Fruit fly (Drosophila melanogaster): ENCODE measurements around the gene lost.

Gene lost

DNA sequence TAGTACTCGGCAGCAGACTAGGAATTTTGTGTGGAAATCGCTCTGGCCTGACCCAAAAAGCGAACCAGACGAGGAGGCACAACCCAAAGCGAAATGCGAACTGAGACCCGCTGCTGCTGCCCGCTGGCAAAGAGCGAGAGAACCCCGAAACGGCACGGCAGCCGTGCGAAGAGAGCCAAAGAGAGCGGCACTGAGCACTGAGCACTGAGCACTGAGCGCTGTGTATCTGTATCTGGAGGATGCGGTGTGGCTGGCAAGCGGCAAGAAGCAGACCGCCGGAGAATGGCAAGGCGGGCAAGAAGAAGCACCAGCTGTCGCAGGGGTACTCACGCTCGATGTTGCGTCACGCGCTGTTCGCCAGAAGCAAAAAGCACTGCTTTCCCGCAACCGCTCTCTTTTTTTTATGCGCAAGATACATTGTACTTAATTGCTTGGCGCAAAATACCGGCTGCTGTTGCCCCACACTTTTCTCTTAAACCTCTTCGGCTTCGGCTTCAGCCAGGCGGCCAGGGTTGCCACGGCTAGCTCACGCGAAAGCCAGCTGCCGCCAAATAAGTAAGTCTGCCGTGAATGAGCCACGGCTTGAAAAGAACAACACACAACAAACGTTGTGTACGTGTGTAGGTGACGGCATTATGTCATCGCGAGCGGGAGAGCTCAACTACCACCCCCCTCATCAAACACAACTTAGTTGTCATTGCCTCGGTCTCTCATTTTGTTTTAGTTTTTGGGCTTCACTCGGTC, 50.5 kb downstream of the lost start (continued):
- no peak for TF ChIP-seq CG5245 (GFP tag; optimal IDR thresholded peaks at IDR 0.05)
- TF ChIP-seq CG11695 (GFP tag; IDR thresholded peaks at IDR 0.05), result peak; percentile 22; the same call in 1 of the 3 replicates
- TF ChIP-seq zen (tag; optimal IDR thresholded peaks at IDR 0.05), result peak; percentile 32
- no peak for TF ChIP-seq pum (GFP tag; optimal IDR thresholded peaks at IDR 0.05)
- TF ChIP-seq pb (GFP tag; optimal IDR thresholded peaks at IDR 0.05), result no peak
- TF ChIP-seq CG10321 (GFP tag; IDR thresholded peaks at IDR 0.05), result no peak
- TF ChIP-seq HLH3B (GFP tag; IDR thresholded peaks at IDR 0.05), result no peak
- TF ChIP-seq crc (GFP tag; optimal IDR thresholded peaks at IDR 0.05), result no peak
- TF ChIP-seq CG13123 (GFP tag; optimal IDR thresholded peaks at IDR 0.05), result no peak
- TF ChIP-seq Opbp (GFP tag; IDR thresholded peaks at IDR 0.05; ENCODE audit: partially characterized antibody), result peak; percentile 52; the same call in 1 of the 3 replicates
- TF ChIP-seq kni (GFP tag; optimal IDR thresholded peaks at IDR 0.05), result peak; percentile 91
- no peak for TF ChIP-seq CG1832 (GFP tag; optimal IDR thresholded peaks at IDR 0.05)
- TF ChIP-seq CG34422 (GFP tag; IDR thresholded peaks at IDR 0.05), result peak; percentile 75; the same call in 1 of the 3 replicates
- no peak for TF ChIP-seq ham (GFP tag; IDR thresholded peaks at IDR 0.05)
- TF ChIP-seq CG32767 (GFP tag; IDR thresholded peaks at IDR 0.05), result peak; percentile 95
- no peak for TF ChIP-seq CG3281 (GFP tag; optimal IDR thresholded peaks at IDR 0.05)
- peak; percentile 57 for TF ChIP-seq BEAF-32 (GFP tag; optimal IDR thresholded peaks at IDR 0.05)
- no peak for TF ChIP-seq CG18476 (GFP tag; optimal IDR thresholded peaks at IDR 0.05)
- peak; percentile 73 for TF ChIP-seq MBD-R2 (GFP tag; IDR thresholded peaks at IDR 0.05)
- no peak for TF ChIP-seq Camta (GFP tag; optimal IDR thresholded peaks at IDR 0.05)
- TF ChIP-seq bcd (GFP tag; optimal IDR thresholded peaks at IDR 0.05), result no peak
- TF ChIP-seq Elba2 (GFP tag; optimal IDR thresholded peaks at IDR 0.05), result no peak
- TF ChIP-seq CG12391 (tag; optimal IDR thresholded peaks at IDR 0.05), result no peak
- peak; percentile 91 for TF ChIP-seq YL-1 (GFP tag; optimal IDR thresholded peaks at IDR 0.05)
- peak; percentile 55; the same call in 1 of the 2 replicates for TF ChIP-seq ato (GFP tag; IDR thresholded peaks at IDR 0.05; ENCODE audit: partially characterized antibody)
- TF ChIP-seq CG18764 (GFP tag; optimal IDR thresholded peaks at IDR 0.05), result no peak
- TF ChIP-seq nmo (GFP tag; optimal IDR thresholded peaks at IDR 0.05), result no peak
- no peak for TF ChIP-seq CG18619 (GFP tag; optimal IDR thresholded peaks at IDR 0.05)
- no peak for TF ChIP-seq Oaz (GFP tag; IDR thresholded peaks at IDR 0.05)
- no peak for TF ChIP-seq wor (GFP tag; IDR thresholded peaks at IDR 0.05)
- no peak for TF ChIP-seq seq (GFP tag; IDR thresholded peaks at IDR 0.05)
- TF ChIP-seq btn (GFP tag; optimal IDR thresholded peaks at IDR 0.05), result no peak
- no peak for TF ChIP-seq insv (GFP tag; optimal IDR thresholded peaks at IDR 0.05)
- TF ChIP-seq CrebB (tag; optimal IDR thresholded peaks at IDR 0.05), result no peak
- TF ChIP-seq gce (GFP tag; IDR thresholded peaks at IDR 0.05), result peak; percentile 43; the same call in 1 of the 3 replicates
- TF ChIP-seq CG31441 (GFP tag; IDR thresholded peaks at IDR 0.05), result no peak
- no peak for TF ChIP-seq Stat92E (GFP tag; optimal IDR thresholded peaks at IDR 0.05)
- peak; percentile 7 for TF ChIP-seq chn (GFP tag; optimal IDR thresholded peaks at IDR 0.05)
- no peak for TF ChIP-seq CG7372 (GFP tag; IDR thresholded peaks at IDR 0.05)
- no peak for TF ChIP-seq Hmx (GFP tag; optimal IDR thresholded peaks at IDR 0.05)
- TF ChIP-seq CG2875 (GFP tag; optimal IDR thresholded peaks at IDR 0.05), result no peak
- no peak for TF ChIP-seq CTCF (GFP tag; optimal IDR thresholded peaks at IDR 0.05)
- TF ChIP-seq D19A (tag; optimal IDR thresholded peaks at IDR 0.05), result no peak
- TF ChIP-seq dmrt11E (tag; optimal IDR thresholded peaks at IDR 0.05), result no peak
- TF ChIP-seq ken (GFP tag; IDR thresholded peaks at IDR 0.05), result peak; percentile 19; the same call in 1 of the 3 replicates
- peak; percentile 34 for TF ChIP-seq CG6813 (GFP tag; optimal IDR thresholded peaks at IDR 0.05)
- no peak for TF ChIP-seq tin (GFP tag; optimal IDR thresholded peaks at IDR 0.05)
- peak; percentile 98 for TF ChIP-seq CG3163 (GFP tag; optimal IDR thresholded peaks at IDR 0.05)
- no peak for TF ChIP-seq Ssrp (tag; optimal IDR thresholded peaks at IDR 0.05)
- TF ChIP-seq CG18011 (GFP tag; optimal IDR thresholded peaks at IDR 0.05), result no peak

Data from whole organism, embryonic.